Worm (Caenorhabditis elegans): ENCODE results near the gene T04F3.5.

T04F3.5 gene

DNA sequence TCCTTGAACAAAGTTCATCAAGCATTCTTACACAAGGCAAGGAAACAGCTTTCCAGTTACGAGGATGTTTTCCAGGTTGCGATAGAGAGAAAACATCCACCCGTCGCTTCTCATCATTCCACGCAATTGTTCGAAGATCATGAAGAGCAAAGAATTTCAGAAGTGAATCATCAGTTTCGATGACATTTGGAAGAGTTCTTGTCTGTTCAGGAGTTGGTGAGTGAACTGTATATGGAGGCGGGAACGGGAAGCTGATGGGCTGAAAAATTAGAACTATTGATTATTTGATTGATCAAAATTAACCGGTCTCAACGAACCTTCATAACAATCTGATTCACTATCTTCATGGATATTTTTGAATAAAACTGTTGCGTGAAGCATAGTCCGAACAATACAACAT, 28.4 kb upstream of the T04F3.5 start:
- TF ChIP-seq tra-4 (tag; optimal IDR thresholded peaks at IDR 0.05): no peak
- TF ChIP-seq ama-1 (optimal IDR thresholded peaks at IDR 0.05): no peak
- no peak for TF ChIP-seq pes-1 (GFP tag; IDR thresholded peaks at IDR 0.05)
- TF ChIP-seq tbx-37 (GFP tag; conservative IDR thresholded peaks at IDR 0.05): no peak

ce11 chrV:11733460-11733859, 27.0 kb upstream of the T04F3.5 start, which contains the start of gene npp-22:
npp-22 (minus strand) TSS chrV:11733472.
- no peak for TF ChIP-seq ets-7 (tag; optimal IDR thresholded peaks at IDR 0.05)

DNA sequence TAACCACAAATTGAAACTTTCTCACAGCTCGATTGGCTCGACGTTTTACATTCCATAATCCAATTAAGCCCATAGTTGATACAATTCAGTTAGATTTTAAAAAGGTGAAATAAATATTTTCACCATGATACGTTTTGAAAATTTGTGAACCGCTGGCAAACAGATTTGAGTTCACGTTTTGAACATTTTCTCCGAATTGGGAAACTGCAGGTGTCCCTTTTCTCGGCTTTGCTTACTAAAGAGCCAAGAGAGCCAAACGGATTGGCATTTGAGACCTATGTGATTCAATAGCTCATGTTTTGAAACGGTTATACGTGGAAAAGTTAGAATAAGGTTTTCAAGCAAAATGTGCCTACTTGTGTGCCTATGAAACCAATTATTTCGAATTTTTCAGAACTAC, 23.6 kb upstream of the T04F3.5 start, which contains the start of gene spe-42:
Gene spe-42, minus strand, starts transcription at position 101 of the 400 bp plus-strand sequence.
- no peak for TF ChIP-seq ets-7 (tag; optimal IDR thresholded peaks at IDR 0.05)
- TF ChIP-seq aly-1 (tag; optimal IDR thresholded peaks at IDR 0.05): no peak
- TF ChIP-seq hmg-4 (GFP tag; optimal IDR thresholded peaks at IDR 0.05): no peak
- TF ChIP-seq ama-1 (optimal IDR thresholded peaks at IDR 0.05): no peak
- no peak for TF ChIP-seq sea-1 (GFP tag; conservative IDR thresholded peaks at IDR 0.05)
- TF ChIP-seq tbx-37 (GFP tag; conservative IDR thresholded peaks at IDR 0.05): no peak
- TF ChIP-seq ceh-13 (GFP tag; optimal IDR thresholded peaks at IDR 0.05): no peak
- TF ChIP-seq B0310.2 (tag; optimal IDR thresholded peaks at IDR 0.05): no peak
- TF ChIP-seq ceh-36 (tag; optimal IDR thresholded peaks at IDR 0.05): no peak

DNA sequence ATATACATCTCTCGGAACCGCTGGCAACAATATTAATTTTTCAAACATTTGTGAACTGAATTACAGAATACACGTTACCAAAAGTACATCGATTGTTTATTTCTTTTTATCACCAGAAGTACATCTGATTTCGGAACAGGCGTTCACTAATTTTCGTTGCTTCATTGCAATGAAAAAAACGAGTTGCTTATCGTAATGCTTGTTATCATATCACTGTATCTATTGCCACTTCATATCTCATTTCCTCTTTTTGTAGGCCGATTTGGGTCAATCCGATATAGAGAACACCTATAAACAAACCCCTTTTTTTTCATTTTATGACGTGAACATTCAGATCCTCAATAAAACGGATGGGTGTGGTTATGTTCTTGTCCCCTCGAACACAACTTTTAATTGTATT, 23.1 kb upstream of the T04F3.5 start:
- no peak for TF ChIP-seq hmbx-1 (tag; optimal IDR thresholded peaks at IDR 0.05)
- TF ChIP-seq F13C5.2 (tag; optimal IDR thresholded peaks at IDR 0.05): no peak
- TF ChIP-seq flt-1 (GFP tag; IDR thresholded peaks at IDR 0.05): no peak
- TF ChIP-seq ama-1 (optimal IDR thresholded peaks at IDR 0.05): no peak
- TF ChIP-seq aly-1 (tag; optimal IDR thresholded peaks at IDR 0.05): no peak
- TF ChIP-seq hnd-1 (tag; optimal IDR thresholded peaks at IDR 0.05): no peak
- TF ChIP-seq sea-1 (GFP tag; conservative IDR thresholded peaks at IDR 0.05): no peak
- no peak for TF ChIP-seq ets-7 (tag; optimal IDR thresholded peaks at IDR 0.05)
- TF ChIP-seq tbx-11 (GFP tag; IDR thresholded peaks at IDR 0.05): no peak
- no peak for TF ChIP-seq tbx-37 (GFP tag; conservative IDR thresholded peaks at IDR 0.05)
- TF ChIP-seq hmg-4 (GFP tag; optimal IDR thresholded peaks at IDR 0.05): no peak
- no peak for TF ChIP-seq pes-1 (GFP tag; IDR thresholded peaks at IDR 0.05)
- TF ChIP-seq ceh-13 (GFP tag; optimal IDR thresholded peaks at IDR 0.05): no peak
- no peak for TF ChIP-seq B0310.2 (tag; optimal IDR thresholded peaks at IDR 0.05)
- TF ChIP-seq ceh-36 (tag; optimal IDR thresholded peaks at IDR 0.05): no peak
- no peak for TF ChIP-seq tra-4 (tag; optimal IDR thresholded peaks at IDR 0.05)
- TF ChIP-seq scrt-1 (GFP tag; IDR thresholded peaks at IDR 0.05): no peak

DNA sequence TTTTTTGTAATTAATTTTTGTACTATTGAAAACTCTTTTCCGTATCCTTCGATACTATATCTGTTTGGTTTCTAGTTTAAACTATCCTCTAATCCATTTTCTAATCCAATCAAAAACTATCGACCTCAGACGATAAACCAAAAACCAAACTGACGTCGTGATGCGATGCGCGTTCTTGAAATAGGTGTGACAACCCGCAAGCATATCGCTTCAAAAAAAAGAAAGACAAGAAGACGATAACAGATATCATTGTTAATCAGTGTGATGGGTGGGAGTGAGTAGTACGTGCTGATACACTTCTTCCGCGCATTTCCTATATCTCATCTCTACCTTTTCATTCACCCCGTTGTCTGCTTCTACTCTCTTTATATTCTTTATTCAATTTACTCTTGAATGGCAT, 20.7 kb upstream of the T04F3.5 start, which contains the start of gene T04F3.1:
Gene T04F3.1, plus strand, starts transcription at position 246 of the 400 bp plus-strand sequence.
- TF ChIP-seq sea-1 (GFP tag; conservative IDR thresholded peaks at IDR 0.05) (no peak), ceh-13 (GFP tag; optimal IDR thresholded peaks at IDR 0.05) (no peak)

- TF ChIP-seq tbx-11 (GFP tag; IDR thresholded peaks at IDR 0.05) (no peak), F13C5.2 (tag; optimal IDR thresholded peaks at IDR 0.05) (no peak), ceh-13 (GFP tag; optimal IDR thresholded peaks at IDR 0.05) (no peak), tra-4 (tag; optimal IDR thresholded peaks at IDR 0.05) (no peak), sea-1 (GFP tag; conservative IDR thresholded peaks at IDR 0.05) (no peak), aly-1 (tag; optimal IDR thresholded peaks at IDR 0.05) (no peak), pes-1 (GFP tag; IDR thresholded peaks at IDR 0.05) (no peak), tbx-37 (GFP tag; conservative IDR thresholded peaks at IDR 0.05) (no peak), B0310.2 (tag; optimal IDR thresholded peaks at IDR 0.05) (no peak), scrt-1 (GFP tag; IDR thresholded peaks at IDR 0.05) (no peak), ama-1 (optimal IDR thresholded peaks at IDR 0.05) (no peak), flt-1 (GFP tag; IDR thresholded peaks at IDR 0.05) (no peak), hnd-1 (tag; optimal IDR thresholded peaks at IDR 0.05) (no peak), ceh-36 (tag; optimal IDR thresholded peaks at IDR 0.05) (no peak), ets-7 (tag; optimal IDR thresholded peaks at IDR 0.05) (no peak), hmbx-1 (tag; optimal IDR thresholded peaks at IDR 0.05) (no peak)
Observed at ce11 chrV:11741078-11741477, 19.4 kb upstream of the T04F3.5 start.

ce11 chrV:11751480-11751879, 9.0 kb upstream of the T04F3.5 start:
- TF ChIP-seq aly-1 (tag; optimal IDR thresholded peaks at IDR 0.05): no peak
- no peak for TF ChIP-seq tbx-11 (GFP tag; IDR thresholded peaks at IDR 0.05)
- no peak for TF ChIP-seq sea-1 (GFP tag; conservative IDR thresholded peaks at IDR 0.05)
- TF ChIP-seq ama-1 (optimal IDR thresholded peaks at IDR 0.05): no peak
- TF ChIP-seq F13C5.2 (tag; optimal IDR thresholded peaks at IDR 0.05): no peak
- no peak for TF ChIP-seq tra-4 (tag; optimal IDR thresholded peaks at IDR 0.05)
- TF ChIP-seq pes-1 (GFP tag; IDR thresholded peaks at IDR 0.05): no peak
- TF ChIP-seq flt-1 (GFP tag; IDR thresholded peaks at IDR 0.05): no peak
- TF ChIP-seq scrt-1 (GFP tag; IDR thresholded peaks at IDR 0.05): no peak
- no peak for TF ChIP-seq B0310.2 (tag; optimal IDR thresholded peaks at IDR 0.05)
- no peak for TF ChIP-seq hmbx-1 (tag; optimal IDR thresholded peaks at IDR 0.05)
- TF ChIP-seq ceh-36 (tag; optimal IDR thresholded peaks at IDR 0.05): no peak
- TF ChIP-seq ceh-13 (GFP tag; optimal IDR thresholded peaks at IDR 0.05): no peak
- TF ChIP-seq ets-7 (tag; optimal IDR thresholded peaks at IDR 0.05): no peak
- TF ChIP-seq tbx-37 (GFP tag; conservative IDR thresholded peaks at IDR 0.05): no peak
- TF ChIP-seq hmg-4 (GFP tag; optimal IDR thresholded peaks at IDR 0.05): no peak
- no peak for TF ChIP-seq hnd-1 (tag; optimal IDR thresholded peaks at IDR 0.05)

DNA sequence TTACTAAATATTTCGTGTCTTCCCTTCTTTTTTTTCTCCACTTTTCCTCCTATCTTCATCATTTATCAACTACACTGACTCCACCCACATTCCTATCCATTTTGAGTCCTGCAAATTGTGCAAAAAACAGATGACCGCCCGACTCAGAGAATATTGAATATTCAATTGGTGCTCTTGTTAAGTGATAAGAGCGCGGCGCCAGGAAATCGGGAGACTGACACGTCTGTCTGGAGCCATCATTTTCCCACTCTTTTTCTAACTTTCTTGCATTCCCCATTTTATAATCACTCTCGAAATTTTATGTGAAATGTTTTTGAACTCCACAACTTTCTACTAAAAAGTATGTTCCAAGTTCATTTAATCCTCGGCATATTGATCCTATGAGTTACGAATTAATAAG, 4.6 kb upstream of the T04F3.5 start:
- TF ChIP-seq ceh-36 (tag; optimal IDR thresholded peaks at IDR 0.05) (no peak), hmg-4 (GFP tag; optimal IDR thresholded peaks at IDR 0.05) (no peak), scrt-1 (GFP tag; IDR thresholded peaks at IDR 0.05) (no peak), ets-7 (tag; optimal IDR thresholded peaks at IDR 0.05) (no peak), hmbx-1 (tag; optimal IDR thresholded peaks at IDR 0.05) (no peak), ceh-13 (GFP tag; optimal IDR thresholded peaks at IDR 0.05) (no peak), B0310.2 (tag; optimal IDR thresholded peaks at IDR 0.05) (no peak), F13C5.2 (tag; optimal IDR thresholded peaks at IDR 0.05) (no peak), flt-1 (GFP tag; IDR thresholded peaks at IDR 0.05) (no peak), sea-1 (GFP tag; conservative IDR thresholded peaks at IDR 0.05) (no peak)
